Worm (Caenorhabditis elegans) whole organism, L4 larva: ENCODE results near the gene mdt-11.

ENCODE experiments used
- F26F4.8 ChIP-seq: fragments of 200-800 bp; sonication (Bioruptor generic); conservative IDR thresholded peaks from 2 replicates; pipeline ENCODE4 v1.3.6; 2022; ENCODE audit warnings: missing genetic modification characterization, missing compliant biosample characterization
- F44E2.7 ChIP-seq: fragments of 200-800 bp; sonication (Bioruptor generic); IDR thresholded peaks from 2 replicates; pipeline ENCODE4 v2.1.2; 2022; ENCODE audit warnings: missing genetic modification characterization, missing compliant biosample characterization
- R02D3.7 ChIP-seq: fragments of 150-350 bp; sonication (generic microtip); optimal IDR thresholded peaks from 3 replicates; lab custom pipeline; 2014; ENCODE audit warnings: missing biosample characterization, missing genetic modification characterization
- T20F7.1 ChIP-seq: fragments of 200-800 bp; sonication (Bioruptor generic); optimal IDR thresholded peaks from 2 replicates; lab custom pipeline; 2018; ENCODE audit warnings: mild to moderate bottlenecking, missing genetic modification characterization, missing compliant biosample characterization
- T26A8.4 ChIP-seq: fragments of 200-800 bp; sonication (Bioruptor generic); IDR thresholded peaks from 2 replicates; pipeline ENCODE4 v1.3.6; 2022; ENCODE audit warnings: missing genetic modification characterization, missing compliant biosample characterization
- aha-1 ChIP-seq: fragments of 150-350 bp; peaks from one replicate; lab custom pipeline; 2014; ENCODE audit warnings: missing biosample characterization, missing genetic modification characterization
- attf-4 ChIP-seq: sonication (generic microtip); optimal IDR thresholded peaks from 3 replicates; lab custom pipeline; 2017; ENCODE audit warnings: missing biosample characterization, missing genetic modification characterization
- ceh-28 ChIP-seq: fragments of 150-350 bp; optimal IDR thresholded peaks from 2 replicates; lab custom pipeline; 2014; ENCODE audit warnings: missing biosample characterization, missing genetic modification reagents, missing genetic modification characterization
- ceh-32 ChIP-seq: sonication (generic microtip); optimal IDR thresholded peaks from 2 replicates; lab custom pipeline; 2016; ENCODE audit warnings: mild to moderate bottlenecking, missing genetic modification characterization, missing compliant biosample characterization; ENCODE audit not compliant: poor library complexity
- ceh-62 ChIP-seq: sonication (generic microtip); optimal IDR thresholded peaks from 2 replicates; lab custom pipeline; 2017; ENCODE audit warnings: missing biosample characterization, missing genetic modification characterization
- daf-16 ChIP-seq, 3 experiments: sonication (generic microtip); optimal IDR thresholded peaks; 2 replicates each; lab custom pipeline; 2016 to 2017; ENCODE audit warnings: missing genetic modification characterization in 3 of 3, missing genetic modification reagents in 3 of 3, mild to moderate bottlenecking in 2 of 3, missing compliant biosample characterization in 2 of 3, missing biosample characterization in 1 of 3, moderate library complexity in 1 of 3
- daf-19 ChIP-seq: fragments of 200-800 bp; sonication (Bioruptor generic); conservative IDR thresholded peaks from 2 replicates; pipeline ENCODE4 v1.3.6; 2022; ENCODE audit warnings: missing genetic modification characterization, missing compliant biosample characterization
- daf-8 ChIP-seq: fragments of 200-800 bp; sonication (Bioruptor generic); IDR thresholded peaks from 2 replicates; pipeline ENCODE4 v1.3.6; 2022; ENCODE audit warnings: missing genetic modification characterization, missing compliant biosample characterization
- dpl-1 ChIP-seq: fragments of 150-350 bp; optimal IDR thresholded peaks from 2 replicates; lab custom pipeline; 2014; ENCODE audit warnings: missing biosample characterization, missing genetic modification reagents, missing genetic modification characterization
- dve-1 ChIP-seq: sonication (generic microtip); optimal IDR thresholded peaks from 2 replicates; lab custom pipeline; 2017; ENCODE audit warnings: antibody characterized with exemption, mild to moderate bottlenecking, missing genetic modification characterization, missing compliant biosample characterization; ENCODE audit not compliant: insufficient read depth
- egl-27 ChIP-seq: sonication (generic microtip); optimal IDR thresholded peaks from 3 replicates; lab custom pipeline; 2017; ENCODE audit warnings: missing biosample characterization, missing genetic modification reagents, missing genetic modification characterization
- fkh-10 ChIP-seq: fragments of 150-350 bp; optimal IDR thresholded peaks from 2 replicates; lab custom pipeline; 2014; ENCODE audit warnings: missing biosample characterization, missing genetic modification reagents, missing genetic modification characterization
- fos-1 ChIP-seq: fragments of 150-350 bp; optimal IDR thresholded peaks from 2 replicates; lab custom pipeline; 2014; ENCODE audit warnings: missing biosample characterization, missing genetic modification characterization
- hif-1 ChIP-seq, 2 experiments: sonication (generic microtip); optimal IDR thresholded peaks; 2 replicates each; lab custom pipeline; 2016 to 2017; ENCODE audit warnings: missing compliant biosample characterization in 2 of 2, missing genetic modification characterization in 2 of 2, missing genetic modification reagents in 2 of 2, missing genotype in 2 of 2, mild to moderate bottlenecking in 1 of 2
- hlh-11 ChIP-seq: fragments of 200-800 bp; sonication (Bioruptor generic); optimal IDR thresholded peaks from 2 replicates; lab custom pipeline; 2018; ENCODE audit warnings: mild to moderate bottlenecking, missing genetic modification characterization, missing compliant biosample characterization
- lin-13 ChIP-seq: fragments of 150-350 bp; optimal IDR thresholded peaks from 2 replicates; lab custom pipeline; 2014; ENCODE audit warnings: missing biosample characterization, missing genetic modification reagents, missing genetic modification characterization
- lin-15B ChIP-seq: fragments of 150-350 bp; sonication (generic microtip); optimal IDR thresholded peaks from 3 replicates; lab custom pipeline; 2014; ENCODE audit warnings: missing biosample characterization, missing genetic modification characterization
- lin-38 ChIP-seq: fragments of 200-800 bp; sonication (Bioruptor generic); IDR thresholded peaks from 2 replicates; pipeline ENCODE4 v1.3.6; 2022; ENCODE audit warnings: missing genetic modification reagents, missing genetic modification characterization, missing compliant biosample characterization
- lsy-2 ChIP-seq, 2 experiments: fragments of 150-350 bp in 1 of 2; sonication (generic microtip) in 1 of 2; optimal IDR thresholded peaks; 2 replicates each; lab custom pipeline; 2014 to 2017; ENCODE audit warnings: missing biosample characterization in 2 of 2, missing genetic modification characterization in 2 of 2
- madf-5 ChIP-seq, 2 experiments: fragments of 200-800 bp; sonication (Bioruptor generic); IDR thresholded peaks; 2 replicates each; pipeline ENCODE4 v1.3.6; 2022; ENCODE audit warnings: missing compliant biosample characterization in 2 of 2, missing genetic modification characterization in 2 of 2
- madf-9 ChIP-seq: fragments of 200-800 bp; sonication (Bioruptor generic); conservative IDR thresholded peaks from 2 replicates; pipeline ENCODE4 v1.3.6; 2022; ENCODE audit warnings: missing genetic modification reagents, missing genetic modification characterization, missing compliant biosample characterization
- mdl-1 ChIP-seq, 2 experiments: fragments of 150-350 bp in 1 of 2; sonication (generic microtip) in 1 of 2; optimal IDR thresholded peaks; 2 replicates each; lab custom pipeline; 2014 to 2017; ENCODE audit warnings: missing biosample characterization in 2 of 2, missing genetic modification characterization in 2 of 2
- mdt-29 ChIP-seq: fragments of 200-800 bp; sonication (Bioruptor generic); IDR thresholded peaks from 2 replicates; pipeline ENCODE4 v1.3.6; 2022; ENCODE audit warnings: missing genetic modification reagents, missing genetic modification characterization, missing compliant biosample characterization
- mep-1 ChIP-seq: fragments of 150-350 bp; sonication (generic microtip); optimal IDR thresholded peaks from 3 replicates; lab custom pipeline; 2014; ENCODE audit warnings: missing biosample characterization, missing genetic modification characterization
- mxl-2 ChIP-seq: fragments of 200-800 bp; sonication (Bioruptor generic); conservative IDR thresholded peaks from 2 replicates; pipeline ENCODE4 v1.3.6; 2022; ENCODE audit warnings: missing genetic modification reagents, missing genetic modification characterization, missing compliant biosample characterization
- nhr-10 ChIP-seq: fragments of 150-350 bp; optimal IDR thresholded peaks from 2 replicates; lab custom pipeline; 2014; ENCODE audit warnings: missing biosample characterization, missing genetic modification characterization
- nhr-102 ChIP-seq: sonication (generic microtip); optimal IDR thresholded peaks from 2 replicates; lab custom pipeline; 2016; ENCODE audit warnings: mild to moderate bottlenecking, missing genetic modification characterization, moderate library complexity, missing compliant biosample characterization
- nhr-41 ChIP-seq: fragments of 200-800 bp; sonication (Bioruptor generic); IDR thresholded peaks from 2 replicates; pipeline ENCODE4 v1.3.6; 2022; ENCODE audit warnings: missing genetic modification reagents, missing genetic modification characterization, missing compliant biosample characterization
- nhr-48 ChIP-seq: sonication (generic microtip); optimal IDR thresholded peaks from 2 replicates; lab custom pipeline; 2016; ENCODE audit warnings: mild to moderate bottlenecking, missing genetic modification characterization, missing compliant biosample characterization
- pqm-1 ChIP-seq: sonication (generic microtip); optimal IDR thresholded peaks from 2 replicates; lab custom pipeline; 2017; ENCODE audit warnings: missing biosample characterization, missing genetic modification characterization
- rbr-2 ChIP-seq: sonication (generic microtip); optimal IDR thresholded peaks from 2 replicates; lab custom pipeline; 2016; ENCODE audit warnings: missing genotype, missing genetic modification characterization, missing compliant biosample characterization
- saeg-2 ChIP-seq: fragments of 200-800 bp; sonication (Bioruptor generic); IDR thresholded peaks from 2 replicates; pipeline ENCODE4 v1.3.6; 2022; ENCODE audit warnings: missing genetic modification reagents, missing genetic modification characterization, missing compliant biosample characterization
- sdz-12 ChIP-seq: fragments of 200-800 bp; sonication (Bioruptor generic); optimal IDR thresholded peaks from 2 replicates; lab custom pipeline; 2018; ENCODE audit warnings: mild to moderate bottlenecking, missing genetic modification characterization, missing compliant biosample characterization
- set-16 ChIP-seq: fragments of 200-800 bp; sonication (Bioruptor generic); IDR thresholded peaks from 2 replicates; pipeline ENCODE4 v1.3.6; 2022; ENCODE audit warnings: missing genetic modification reagents, missing genetic modification characterization, missing compliant biosample characterization
- snpc-4 ChIP-seq: fragments of 150-350 bp; optimal IDR thresholded peaks from 2 replicates; lab custom pipeline; 2014; ENCODE audit warnings: missing biosample characterization, missing genetic modification characterization
- spr-1 ChIP-seq: sonication (generic microtip); optimal IDR thresholded peaks from 2 replicates; lab custom pipeline; 2016; ENCODE audit warnings: mild to moderate bottlenecking, missing genetic modification characterization, missing compliant biosample characterization
- spr-3 ChIP-seq: fragments of 200-800 bp; sonication (Bioruptor generic); optimal IDR thresholded peaks from 2 replicates; lab custom pipeline; 2018; ENCODE audit warnings: mild to moderate bottlenecking, missing genetic modification characterization, missing compliant biosample characterization
- tag-97 ChIP-seq: fragments of 200-800 bp; sonication (Bioruptor generic); IDR thresholded peaks from 2 replicates; pipeline ENCODE4 v1.3.6; 2022; ENCODE audit warnings: missing genetic modification characterization, missing compliant biosample characterization
- unc-130 ChIP-seq: sonication (generic microtip); optimal IDR thresholded peaks from 2 replicates; lab custom pipeline; 2016; ENCODE audit warnings: missing genetic modification reagents, missing genetic modification characterization, missing compliant biosample characterization
- unc-62 ChIP-seq, 3 experiments: fragments of 150-350 bp in 1 of 3; sonication (generic microtip); optimal IDR thresholded peaks in 2 of 3; peaks in 1 of 3; 1 replicate in 1 of 3; 2 replicates in 2 of 3; lab custom pipeline; 2014 to 2017; ENCODE audit warnings: missing biosample characterization in 3 of 3, missing genetic modification characterization in 3 of 3, missing genetic modification reagents in 3 of 3, missing genotype in 1 of 3
- vab-7 ChIP-seq: fragments of 200-800 bp; sonication (Bioruptor generic); IDR thresholded peaks from 2 replicates; pipeline ENCODE4 v1.3.6; 2022; ENCODE audit warnings: missing genetic modification reagents, missing genetic modification characterization, missing compliant biosample characterization
- zfp-2 ChIP-seq: sonication (generic microtip); optimal IDR thresholded peaks from 2 replicates; lab custom pipeline; 2016; ENCODE audit warnings: mild to moderate bottlenecking, missing genetic modification characterization, missing compliant biosample characterization
- ztf-7 ChIP-seq: fragments of 150-350 bp; optimal IDR thresholded peaks from 2 replicates; lab custom pipeline; 2014; ENCODE audit warnings: missing biosample characterization, missing genetic modification characterization

The mdt-11 gene

DNA sequence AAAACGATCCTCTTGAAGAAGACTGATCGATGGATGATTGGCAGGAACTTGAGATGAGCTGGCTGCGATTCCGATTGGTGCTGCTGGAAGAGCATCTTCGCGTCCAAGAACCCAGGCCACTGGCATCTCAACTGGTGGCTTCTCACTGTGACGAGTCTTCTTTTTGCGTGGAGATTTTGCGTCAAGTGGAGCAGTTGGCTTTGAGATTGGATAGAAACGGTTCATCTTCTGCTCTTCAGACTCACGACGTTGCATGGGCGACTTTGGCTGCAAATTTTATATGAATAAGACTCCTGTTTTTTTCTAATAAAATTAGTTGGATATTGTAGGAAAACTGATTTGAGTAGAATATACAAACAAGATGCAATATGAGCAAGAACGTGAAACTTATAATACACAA is 10.3 kb upstream of the mdt-11 start:
- no peak for TF ChIP-seq F26F4.8 (GFP tag; lab: Robert Waterston, UW)
- TF ChIP-seq saeg-2 (GFP tag; lab: Robert Waterston, UW) = no peak
- TF ChIP-seq daf-8 (GFP tag; lab: Robert Waterston, UW) = no peak
- TF ChIP-seq tag-97 (GFP tag; lab: Robert Waterston, UW) = no peak
- TF ChIP-seq ceh-32 (tag; lab: Kevin White, UChicago) = no peak
- TF ChIP-seq fkh-10 (GFP tag; lab: Kevin White, UChicago) = no peak
- TF ChIP-seq T20F7.1 (GFP tag; lab: Kevin White, UChicago) = no peak
- TF ChIP-seq ceh-28 = no peak
- TF ChIP-seq mxl-2 (GFP tag; lab: Robert Waterston, UW) = no peak
- peak in 1 of 2 experiments; percentile 96 for TF ChIP-seq unc-62 (GFP tag; optimal IDR thresholded peaks at IDR 0.05 in 1 of 2; lab: Kevin White, UChicago)
- no peak for TF ChIP-seq unc-62 (tag; optimal IDR thresholded peaks at IDR 0.05; lab: Kevin White, UChicago)
- TF ChIP-seq lin-15B (tag; lab: Kevin White, UChicago) = no peak
- no peak for TF ChIP-seq unc-130 (GFP tag; lab: Kevin White, UChicago)
- no peak for TF ChIP-seq pqm-1 (tag; lab: Kevin White, UChicago)
- no peak for TF ChIP-seq zfp-2
- no peak for TF ChIP-seq nhr-41 (GFP tag; lab: Robert Waterston, UW)
- no peak for TF ChIP-seq R02D3.7 (tag; lab: Kevin White, UChicago)
- peak; percentile 13; the same call in 1 of the 2 replicates for TF ChIP-seq set-16 (GFP tag; lab: Robert Waterston, UW)
- TF ChIP-seq ztf-7 = no peak
- no peak for TF ChIP-seq attf-4 (tag; lab: Kevin White, UChicago)
- no peak for TF ChIP-seq mdt-29 (GFP tag; lab: Robert Waterston, UW)
- no peak for TF ChIP-seq spr-3 (GFP tag; lab: Kevin White, UChicago)
- TF ChIP-seq sdz-12 (GFP tag; lab: Kevin White, UChicago) = no peak
- TF ChIP-seq lin-13 = no peak
- TF ChIP-seq ceh-62 (tag; lab: Kevin White, UChicago) = no peak
- no peak for TF ChIP-seq hlh-11
- no peak for TF ChIP-seq nhr-48 (tag; lab: Kevin White, UChicago)
- TF ChIP-seq madf-9 (GFP tag; lab: Robert Waterston, UW) = no peak
- no peak for TF ChIP-seq F44E2.7 (GFP tag; lab: Robert Waterston, UW)
- TF ChIP-seq madf-5 (GFP tag; IDR thresholded peaks at IDR 0.05; lab: Robert Waterston, UW) = no peak
- no peak for TF ChIP-seq vab-7 (GFP tag; lab: Robert Waterston, UW)
- peak; percentile 32; the same call in 1 of the 2 replicates for TF ChIP-seq lin-38 (GFP tag; lab: Robert Waterston, UW)
- TF ChIP-seq aha-1 = peak; percentile 83
- TF ChIP-seq fos-1 (tag; lab: Kevin White, UChicago) = no peak

DNA sequence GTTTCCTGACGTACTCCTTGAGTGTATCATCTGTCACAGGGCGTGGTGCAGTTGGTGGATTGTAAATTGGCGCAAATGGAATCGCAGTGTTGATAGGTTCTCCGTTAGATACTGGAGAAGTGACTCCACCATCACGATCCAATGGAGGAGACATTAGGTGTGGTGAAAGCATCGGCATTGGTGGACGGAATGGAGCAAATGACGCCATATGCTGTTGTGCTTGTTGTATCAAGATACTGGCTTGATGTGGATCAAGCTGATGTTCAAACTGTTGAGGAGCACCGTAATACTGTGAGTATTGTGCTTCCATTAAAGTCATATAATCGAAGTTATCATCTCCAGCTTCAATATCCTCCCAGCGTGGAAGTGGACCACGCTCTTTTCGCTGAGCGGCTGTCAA is 8.6 kb upstream of the mdt-11 start:
- TF ChIP-seq aha-1 = peak; percentile 43
- peak in 1 of 2 experiments; percentile 38 for TF ChIP-seq unc-62 (GFP tag; optimal IDR thresholded peaks at IDR 0.05 in 1 of 2; lab: Kevin White, UChicago)
- TF ChIP-seq unc-62 (tag; optimal IDR thresholded peaks at IDR 0.05; lab: Kevin White, UChicago) = no peak
- no peak for TF ChIP-seq T26A8.4 (GFP tag; lab: Robert Waterston, UW)

DNA sequence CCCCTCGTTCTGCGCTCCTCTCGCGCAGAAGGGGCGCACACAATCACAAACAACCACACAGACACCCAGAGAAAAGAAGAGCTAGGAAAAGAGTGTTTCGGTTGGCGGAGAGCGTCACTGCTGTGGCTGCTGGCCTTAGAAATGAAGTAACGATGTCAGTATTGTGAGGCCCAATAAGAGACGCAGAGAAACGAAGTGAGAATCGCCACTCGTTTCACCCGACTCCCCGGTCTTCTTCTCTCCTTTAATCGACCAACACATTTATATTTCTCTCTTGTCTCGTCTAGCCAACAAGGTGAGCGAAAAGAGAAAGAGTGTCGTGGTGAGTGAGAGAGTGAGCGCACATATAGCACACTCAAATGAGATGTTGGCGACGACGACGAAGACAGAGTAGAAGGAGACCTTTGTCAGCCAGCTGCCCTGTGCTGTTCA is 7.1 kb upstream of the mdt-11 start:
- TF ChIP-seq vab-7 (GFP tag; lab: Robert Waterston, UW) = 0 out of 2 replicates have a peak, but pooled peaks have one; percentile 39
- peak; percentile 78 to 90 for TF ChIP-seq lsy-2 (tag; optimal IDR thresholded peaks at IDR 0.05; lab: Kevin White, UChicago)
- peak; percentile 72 for TF ChIP-seq T20F7.1 (GFP tag; lab: Kevin White, UChicago)
- no peak for TF ChIP-seq snpc-4 (tag; lab: Kevin White, UChicago)
- peak; percentile 22 to 27 for TF ChIP-seq daf-16 (GFP tag; optimal IDR thresholded peaks at IDR 0.05; lab: Kevin White, UChicago)
- TF ChIP-seq daf-16 (tag; optimal IDR thresholded peaks at IDR 0.05; lab: Kevin White, UChicago) = peak; percentile 17
- TF ChIP-seq hif-1 (tag; optimal IDR thresholded peaks at IDR 0.05; lab: Kevin White, UChicago) = peak in 1 of 2 experiments; percentile 73
- no peak for TF ChIP-seq daf-19
- no peak for TF ChIP-seq egl-27
- peak; percentile 90 for TF ChIP-seq rbr-2
- peak; percentile 69 for TF ChIP-seq nhr-10 (tag; lab: Kevin White, UChicago)
- peak; percentile 65 for TF ChIP-seq ceh-28
- peak; percentile 48 for TF ChIP-seq nhr-102 (tag; lab: Kevin White, UChicago)
- peak; percentile 42 to 78 for TF ChIP-seq mdl-1 (tag; optimal IDR thresholded peaks at IDR 0.05; lab: Kevin White, UChicago)
- peak; percentile 87 for TF ChIP-seq dve-1
- peak; percentile 97 for TF ChIP-seq mep-1 (tag; lab: Kevin White, UChicago)
- TF ChIP-seq spr-1 (tag; lab: Kevin White, UChicago) = peak; percentile 54
- peak; percentile 56 for TF ChIP-seq dpl-1 (GFP tag; lab: Kevin White, UChicago)
- peak; percentile 77 for TF ChIP-seq set-16 (GFP tag; lab: Robert Waterston, UW)
